Fruit fly (Drosophila melanogaster) whole organism, embryonic: ENCODE data around the gene Tsr1.

Source experiments
- Antp ChIP-seq: fragments of 200-800 bp; sonication (Bioruptor generic); optimal IDR thresholded peaks from 3 replicates; lab custom pipeline; 2016; ENCODE audit warnings: missing biosample characterization, missing genetic modification characterization
- Atf6 ChIP-seq: fragments of 200-800 bp; sonication (Bioruptor generic); IDR thresholded peaks from 2 replicates; pipeline ENCODE4 v1.3.6; 2022; ENCODE audit warnings: missing biosample characterization, missing genetic modification characterization
- B-H2 ChIP-seq: fragments of 200-800 bp; sonication (Bioruptor generic); optimal IDR thresholded peaks from 2 replicates; lab custom pipeline; 2018; ENCODE audit warnings: missing biosample characterization, mild to moderate bottlenecking, missing genetic modification characterization
- BEAF-32 ChIP-seq: fragments of 200-800 bp; sonication (Bioruptor generic); optimal IDR thresholded peaks from 3 replicates; lab custom pipeline; 2017; ENCODE audit warnings: missing biosample characterization, missing genetic modification characterization, mild to moderate bottlenecking, moderate library complexity, missing genetic modification reagents
- Bgb ChIP-seq: fragments of 200-800 bp; sonication (Bioruptor generic); IDR thresholded peaks from 2 replicates; pipeline ENCODE4 v1.3.6; 2022; ENCODE audit warnings: missing biosample characterization, missing genetic modification characterization; ENCODE audit not compliant: partially characterized antibody
- CG10274 ChIP-seq: fragments of 200-800 bp; sonication (Bioruptor generic); optimal IDR thresholded peaks from 3 replicates; lab custom pipeline; 2017; ENCODE audit warnings: missing biosample characterization, mild to moderate bottlenecking, missing genetic modification characterization
- CG12071 ChIP-seq: fragments of 200-800 bp; sonication (Bioruptor generic); optimal IDR thresholded peaks from 3 replicates; lab custom pipeline; 2018; ENCODE audit warnings: missing biosample characterization, mild to moderate bottlenecking, missing genetic modification characterization
- CG13287 ChIP-seq: fragments of 200-800 bp; sonication (Bioruptor generic); IDR thresholded peaks from 2 replicates; pipeline ENCODE4 v1.3.6; 2022; ENCODE audit warnings: missing biosample characterization, missing genetic modification characterization; ENCODE audit not compliant: partially characterized antibody
- CG13424 ChIP-seq: fragments of 200-800 bp; sonication (Bioruptor generic); optimal IDR thresholded peaks from 2 replicates; lab custom pipeline; 2019; ENCODE audit warnings: missing biosample characterization, mild to moderate bottlenecking, missing genetic modification characterization, moderate library complexity
- CG17359 ChIP-seq: fragments of 200-800 bp; sonication (Bioruptor generic); optimal IDR thresholded peaks from 3 replicates; lab custom pipeline; 2018; ENCODE audit warnings: missing biosample characterization, mild to moderate bottlenecking, missing genetic modification characterization, moderate library complexity
- CG17385 ChIP-seq: fragments of 200-800 bp; sonication (Bioruptor generic); optimal IDR thresholded peaks from 3 replicates; lab custom pipeline; 2018; ENCODE audit warnings: missing biosample characterization, mild to moderate bottlenecking, missing genetic modification characterization
- CG17612 ChIP-seq: fragments of 200-800 bp; sonication (Bioruptor generic); IDR thresholded peaks from 2 replicates; pipeline ENCODE4 v1.3.6; 2022; ENCODE audit warnings: missing biosample characterization, missing genetic modification characterization
- CG17802 ChIP-seq: fragments of 200-800 bp; sonication (Bioruptor generic); optimal IDR thresholded peaks from 2 replicates; lab custom pipeline; 2018; ENCODE audit warnings: missing biosample characterization, mild to moderate bottlenecking, missing genetic modification characterization, moderate library complexity
- CG2199 ChIP-seq: fragments of 200-800 bp; sonication (Bioruptor generic); IDR thresholded peaks from 3 replicates; pipeline ENCODE4 v1.3.6; 2022; ENCODE audit warnings: missing biosample characterization, missing genetic modification characterization
- CG32772 ChIP-seq: fragments of 200-800 bp; sonication (Bioruptor generic); IDR thresholded peaks from 2 replicates; pipeline ENCODE4 v1.3.6; 2022; ENCODE audit warnings: missing biosample characterization, missing genetic modification characterization
- CG34224 ChIP-seq: fragments of 200-800 bp; sonication (Bioruptor generic); IDR thresholded peaks from 3 replicates; pipeline ENCODE4 v1.3.6; 2022; ENCODE audit warnings: missing biosample characterization, missing genetic modification characterization; ENCODE audit not compliant: partially characterized antibody
- CG3726 ChIP-seq: fragments of 200-800 bp; sonication (Bioruptor generic); IDR thresholded peaks from 3 replicates; pipeline ENCODE4, ENCODE4 v1.3.6; 2022; ENCODE audit warnings: missing biosample characterization, missing genetic modification characterization
- CG43689 ChIP-seq: fragments of 200-800 bp; sonication (Bioruptor generic); IDR thresholded peaks from 2 replicates; pipeline ENCODE4 v1.3.6; 2022; ENCODE audit warnings: missing biosample characterization, missing genetic modification characterization
- CG4424 ChIP-seq: fragments of 200-800 bp; sonication (Bioruptor generic); optimal IDR thresholded peaks from 3 replicates; lab custom pipeline; 2016; ENCODE audit warnings: missing biosample characterization, missing genetic modification characterization
- CG4617 ChIP-seq: fragments of 200-800 bp; sonication (Bioruptor generic); optimal IDR thresholded peaks from 3 replicates; lab custom pipeline; 2016; ENCODE audit warnings: missing biosample characterization, missing genetic modification characterization, borderline replicate concordance
- CG6683 ChIP-seq: fragments of 200-800 bp; sonication (Bioruptor generic); optimal IDR thresholded peaks from 2 replicates; lab custom pipeline; 2017; ENCODE audit warnings: missing biosample characterization, mild to moderate bottlenecking, missing genetic modification characterization, missing genetic modification reagents
- CG6791 ChIP-seq: fragments of 200-800 bp; sonication (Bioruptor generic); IDR thresholded peaks from 3 replicates; pipeline ENCODE4 v1.3.6; 2022; ENCODE audit warnings: missing biosample characterization, missing genetic modification characterization; ENCODE audit not compliant: partially characterized antibody
- CG7963 ChIP-seq: fragments of 200-800 bp; sonication (Bioruptor generic); IDR thresholded peaks from 3 replicates; pipeline ENCODE4 v1.3.6; 2022; ENCODE audit warnings: missing biosample characterization, missing genetic modification characterization; ENCODE audit not compliant: partially characterized antibody
- CG8765 ChIP-seq: fragments of 200-800 bp; sonication (Bioruptor generic); IDR thresholded peaks from 2 replicates; pipeline ENCODE4 v1.3.6; 2022; ENCODE audit warnings: missing biosample characterization, missing genetic modification characterization
- Dip2 ChIP-seq: fragments of 200-800 bp; sonication (Bioruptor generic); IDR thresholded peaks from 2 replicates; pipeline ENCODE4 v1.3.6; 2022; ENCODE audit warnings: missing biosample characterization, missing genetic modification characterization
- E2f1 ChIP-seq: fragments of 200-800 bp; sonication (Bioruptor generic); IDR thresholded peaks from 2 replicates; pipeline ENCODE4 v1.3.6; 2022; ENCODE audit warnings: missing biosample characterization, missing genetic modification characterization
- Ets97D ChIP-seq: fragments of 200-800 bp; sonication (Bioruptor generic); optimal IDR thresholded peaks from 3 replicates; lab custom pipeline; 2016; ENCODE audit warnings: missing biosample characterization, missing genetic modification characterization
- Hand ChIP-seq: fragments of 200-800 bp; sonication (Bioruptor generic); optimal IDR thresholded peaks from 2 replicates; lab custom pipeline; 2017; ENCODE audit warnings: mild to moderate bottlenecking, missing biosample characterization, missing genetic modification reagents, missing genetic modification characterization
- HmgD ChIP-seq: fragments of 200-800 bp; sonication (Bioruptor generic); optimal IDR thresholded peaks from 3 replicates; lab custom pipeline; 2016; ENCODE audit warnings: missing biosample characterization, missing genetic modification characterization
- Lhr ChIP-seq: fragments of 200-800 bp; sonication (Bioruptor generic); optimal IDR thresholded peaks from 3 replicates; lab custom pipeline; 2017; ENCODE audit warnings: mild to moderate bottlenecking, missing biosample characterization, missing genetic modification reagents, missing genetic modification characterization
- Max ChIP-seq: fragments of 200-800 bp; sonication (Bioruptor generic); optimal IDR thresholded peaks from 2 replicates; lab custom pipeline; 2016; ENCODE audit warnings: missing biosample characterization, mild to moderate bottlenecking, missing genetic modification characterization
- Nf-YA ChIP-seq: fragments of 200-800 bp; sonication (Bioruptor generic); IDR thresholded peaks from 2 replicates; pipeline ENCODE4 v1.3.6; 2022; ENCODE audit warnings: missing biosample characterization, missing genetic modification characterization
- Opbp ChIP-seq: fragments of 200-800 bp; sonication (Bioruptor generic); IDR thresholded peaks from 3 replicates; pipeline ENCODE4 v1.3.6; 2022; ENCODE audit warnings: missing biosample characterization, missing genetic modification characterization; ENCODE audit not compliant: partially characterized antibody
- Rfx ChIP-seq: fragments of 200-800 bp; sonication (Bioruptor generic); IDR thresholded peaks from 2 replicates; pipeline ENCODE4 v1.3.6; 2022; ENCODE audit warnings: missing biosample characterization, missing genetic modification characterization
- Sox102F ChIP-seq: fragments of 200-800 bp; sonication (Bioruptor generic); optimal IDR thresholded peaks from 2 replicates; lab custom pipeline; 2018; ENCODE audit warnings: missing biosample characterization, mild to moderate bottlenecking, missing genetic modification characterization, moderate library complexity
- Stat92E ChIP-seq, 3 experiments: fragments of >200 bp in 2 of 3; fragments of 200-800 bp in 1 of 3; sonication (Bioruptor generic) in 1 of 3; optimal IDR thresholded peaks; 2 replicates each; lab custom pipeline; 2017 to 2019; ENCODE audit warnings: missing biosample characterization in 3 of 3, missing genetic modification characterization in 3 of 3, mild to moderate bottlenecking in 1 of 3, moderate library complexity in 1 of 3
- Trl ChIP-seq, 3 experiments: fragments of >200 bp in 2 of 3; fragments of 200-800 bp in 1 of 3; sonication (Bioruptor generic) in 1 of 3; optimal IDR thresholded peaks; 2 replicates in 1 of 3; 3 replicates in 2 of 3; lab custom pipeline; 2016 to 2017; ENCODE audit warnings: missing biosample characterization in 1 of 3, missing genetic modification characterization in 1 of 3
- amos ChIP-seq: fragments of 200-800 bp; sonication (Bioruptor generic); IDR thresholded peaks from 2 replicates; pipeline ENCODE4 v1.3.6; 2022; ENCODE audit warnings: missing biosample characterization, missing genetic modification characterization; ENCODE audit not compliant: partially characterized antibody
- cato ChIP-seq: fragments of 200-800 bp; sonication (Bioruptor generic); optimal IDR thresholded peaks from 2 replicates; lab custom pipeline; 2016; ENCODE audit warnings: missing biosample characterization, missing genetic modification characterization, borderline replicate concordance
- dysf ChIP-seq: fragments of 200-800 bp; sonication (Bioruptor generic); IDR thresholded peaks from 3 replicates; pipeline ENCODE4 v1.3.6; 2022; ENCODE audit warnings: missing biosample characterization, missing genetic modification characterization
- en ChIP-seq: fragments of 200-800 bp; sonication (Bioruptor generic); optimal IDR thresholded peaks from 2 replicates; lab custom pipeline; 2016; ENCODE audit warnings: missing biosample characterization, missing genetic modification characterization
- gsb ChIP-seq: fragments of 200-800 bp; sonication (Bioruptor generic); IDR thresholded peaks from 2 replicates; pipeline ENCODE4 v1.3.6; 2022; ENCODE audit warnings: missing biosample characterization, missing genetic modification characterization
- knrl ChIP-seq: fragments of 200-800 bp; sonication (Bioruptor generic); IDR thresholded peaks from 3 replicates; pipeline ENCODE4 v1.3.6; 2022; ENCODE audit warnings: missing biosample characterization, missing genetic modification characterization; ENCODE audit not compliant: partially characterized antibody
- pho ChIP-seq: fragments of 200-800 bp; sonication (Bioruptor generic); optimal IDR thresholded peaks from 2 replicates; lab custom pipeline; 2016; ENCODE audit warnings: missing biosample characterization, missing genetic modification characterization
- pzg ChIP-seq: fragments of 200-800 bp; sonication (Bioruptor generic); optimal IDR thresholded peaks from 3 replicates; lab custom pipeline; 2018; ENCODE audit warnings: missing biosample characterization, mild to moderate bottlenecking, missing genetic modification characterization, moderate library complexity
- ranshi ChIP-seq: fragments of 200-800 bp; sonication (Bioruptor generic); IDR thresholded peaks from 2 replicates; pipeline ENCODE4 v1.3.6; 2022; ENCODE audit warnings: missing biosample characterization, missing genetic modification characterization
- sob ChIP-seq: fragments of 200-800 bp; sonication (Bioruptor generic); IDR thresholded peaks from 2 replicates; pipeline ENCODE4 v1.3.6; 2022; ENCODE audit warnings: missing biosample characterization, missing genetic modification characterization
- usp ChIP-seq: fragments of >200 bp; optimal IDR thresholded peaks from 2 replicates; lab custom pipeline; 2017; ENCODE audit warnings: missing biosample characterization, missing genetic modification characterization
- zfh2 ChIP-seq: fragments of 200-800 bp; sonication (Bioruptor generic); optimal IDR thresholded peaks from 2 replicates; lab custom pipeline; 2016; ENCODE audit warnings: missing biosample characterization, missing genetic modification characterization

The Tsr1 gene

dm6 chr3L:21334999-21335631 is at the start of gene Tsr1:
Gene Tsr1, plus strand, starts transcription at chr3L:21335215.
- TF ChIP-seq dysf (GFP tag; lab: Robert Waterston, UW): no peak
- no peak for TF ChIP-seq ranshi (GFP tag; lab: Robert Waterston, UW)
- TF ChIP-seq CG4424 (GFP tag; lab: Kevin White, UChicago): no peak
- no peak for TF ChIP-seq CG10274 (GFP tag; lab: Kevin White, UChicago)
- no peak for TF ChIP-seq Stat92E (GFP tag; optimal IDR thresholded peaks at IDR 0.05; lab: Kevin White, UChicago)
- TF ChIP-seq Sox102F (GFP tag; lab: Kevin White, UChicago): no peak
- TF ChIP-seq Ets97D: no peak
- no peak for TF ChIP-seq CG17385 (GFP tag; lab: Kevin White, UChicago)
- no peak for TF ChIP-seq gsb (GFP tag; lab: Robert Waterston, UW)
- no peak for TF ChIP-seq pho (GFP tag; lab: Kevin White, UChicago)
- peak; percentile 94 for TF ChIP-seq CG34224 (GFP tag; lab: Robert Waterston, UW)
- TF ChIP-seq CG13287: peak; percentile 94
- TF ChIP-seq E2f1: no peak
- TF ChIP-seq CG13424: no peak
- TF ChIP-seq Antp (GFP tag; lab: Kevin White, UChicago): no peak
- no peak for TF ChIP-seq CG8765 (GFP tag; lab: Robert Waterston, UW)
- peak; percentile 89 for TF ChIP-seq Opbp (GFP tag; lab: Robert Waterston, UW)
- TF ChIP-seq B-H2 (GFP tag; lab: Kevin White, UChicago): no peak
- no peak for TF ChIP-seq usp
- TF ChIP-seq Dip2 (GFP tag; lab: Robert Waterston, UW): no peak
- TF ChIP-seq zfh2 (GFP tag; lab: Kevin White, UChicago): no peak
- peak; percentile 69 for TF ChIP-seq pzg (GFP tag; lab: Kevin White, UChicago)
- peak; percentile 32 for TF ChIP-seq CG4617 (GFP tag; lab: Kevin White, UChicago)
- no peak for TF ChIP-seq Lhr
- peak; percentile 83 for TF ChIP-seq CG7963 (GFP tag; lab: Robert Waterston, UW)
- no peak for TF ChIP-seq CG17802 (tag; lab: Kevin White, UChicago)
- no peak for TF ChIP-seq cato (GFP tag; lab: Kevin White, UChicago)
- TF ChIP-seq HmgD (GFP tag; lab: Kevin White, UChicago): no peak
- TF ChIP-seq CG17612 (GFP tag; lab: Robert Waterston, UW): no peak
- TF ChIP-seq Nf-YA (GFP tag; lab: Robert Waterston, UW): no peak
- TF ChIP-seq sob (GFP tag; lab: Robert Waterston, UW): no peak
- no peak for TF ChIP-seq CG12071
- TF ChIP-seq Atf6 (GFP tag; lab: Robert Waterston, UW): no peak
- TF ChIP-seq en (GFP tag; lab: Kevin White, UChicago): no peak
- TF ChIP-seq Bgb: peak; percentile 92
- no peak for TF ChIP-seq Hand (GFP tag; lab: Kevin White, UChicago)
- no peak for TF ChIP-seq CG6683
- TF ChIP-seq CG3726 (GFP tag; lab: Robert Waterston, UW): no peak
- TF ChIP-seq CG2199 (GFP tag; lab: Robert Waterston, UW): no peak
- peak; percentile 82 for TF ChIP-seq BEAF-32
- TF ChIP-seq CG17359: no peak
- TF ChIP-seq knrl (GFP tag; lab: Robert Waterston, UW): peak; percentile 76; the same call in 2 of the 3 replicates
- peak; percentile 14; the same call in 1 of the 2 replicates for TF ChIP-seq Rfx (GFP tag; lab: Robert Waterston, UW)
- no peak for TF ChIP-seq CG43689
- TF ChIP-seq Trl (optimal IDR thresholded peaks at IDR 0.05; lab: Kevin White, UChicago): no peak
- TF ChIP-seq Trl (GFP tag; optimal IDR thresholded peaks at IDR 0.05; lab: Kevin White, UChicago): no peak
- TF ChIP-seq amos: peak; percentile 93
- TF ChIP-seq CG6791 (GFP tag; lab: Robert Waterston, UW): peak; percentile 82
- peak; percentile 76 for TF ChIP-seq Max (GFP tag; lab: Kevin White, UChicago)
- TF ChIP-seq CG32772 (GFP tag; lab: Robert Waterston, UW): no peak
